Fruit fly (Drosophila melanogaster) whole organism, embryonic: Measurements from ENCODE around the gene qjt.

Experiments used
- Abd-B ChIP-seq: fragments of 200-800 bp; sonication (Bioruptor generic); optimal IDR thresholded peaks from 2 replicates; lab custom pipeline; 2018; ENCODE audit warnings: missing biosample characterization, mild to moderate bottlenecking, missing genetic modification characterization, moderate library complexity
- Aef1 ChIP-seq: fragments of 200-800 bp; sonication (Bioruptor generic); IDR thresholded peaks from 3 replicates; pipeline ENCODE4 v1.3.6; 2022; ENCODE audit warnings: missing biosample characterization, missing genetic modification characterization
- Blimp-1 ChIP-seq: fragments of 200-800 bp; sonication (Bioruptor generic); optimal IDR thresholded peaks from 3 replicates; lab custom pipeline; 2018; ENCODE audit warnings: missing biosample characterization, missing genetic modification characterization, mild to moderate bottlenecking, moderate library complexity, missing genetic modification reagents
- CG11695 ChIP-seq: fragments of 200-800 bp; sonication (Bioruptor generic); IDR thresholded peaks from 3 replicates; pipeline ENCODE4 v1.3.6; 2022; ENCODE audit warnings: missing biosample characterization, missing genetic modification characterization
- CG12071 ChIP-seq: fragments of 200-800 bp; sonication (Bioruptor generic); optimal IDR thresholded peaks from 3 replicates; lab custom pipeline; 2018; ENCODE audit warnings: missing biosample characterization, mild to moderate bottlenecking, missing genetic modification characterization
- CG13894 ChIP-seq: fragments of 200-800 bp; sonication (Bioruptor generic); optimal IDR thresholded peaks from 3 replicates; lab custom pipeline; 2018; ENCODE audit warnings: missing biosample characterization, mild to moderate bottlenecking, missing genetic modification characterization, moderate library complexity
- CG15479 ChIP-seq: fragments of 200-800 bp; sonication (Bioruptor generic); optimal IDR thresholded peaks from 3 replicates; lab custom pipeline; 2019; ENCODE audit warnings: missing biosample characterization, mild to moderate bottlenecking, missing genetic modification characterization, moderate library complexity
- CG2199 ChIP-seq: fragments of 200-800 bp; sonication (Bioruptor generic); IDR thresholded peaks from 3 replicates; pipeline ENCODE4 v1.3.6; 2022; ENCODE audit warnings: missing biosample characterization, missing genetic modification characterization
- CG31224 ChIP-seq: fragments of 200-800 bp; sonication (Bioruptor generic); IDR thresholded peaks from 2 replicates; pipeline ENCODE4 v1.3.6; 2022; ENCODE audit warnings: missing biosample characterization, missing genetic modification characterization
- CG3407 ChIP-seq: fragments of 200-800 bp; sonication (Bioruptor generic); optimal IDR thresholded peaks from 2 replicates; lab custom pipeline; 2018; ENCODE audit warnings: missing biosample characterization, mild to moderate bottlenecking, missing genetic modification characterization
- CG3726 ChIP-seq: fragments of 200-800 bp; sonication (Bioruptor generic); IDR thresholded peaks from 3 replicates; pipeline ENCODE4, ENCODE4 v1.3.6; 2022; ENCODE audit warnings: missing biosample characterization, missing genetic modification characterization
- CG4328 ChIP-seq: fragments of 200-800 bp; sonication (Bioruptor generic); optimal IDR thresholded peaks from 3 replicates; lab custom pipeline; 2017; ENCODE audit warnings: missing biosample characterization, missing genetic modification reagents, missing genetic modification characterization
- CG7745 ChIP-seq: fragments of 200-800 bp; sonication (Bioruptor generic); optimal IDR thresholded peaks from 2 replicates; lab custom pipeline; 2018; ENCODE audit warnings: missing biosample characterization, mild to moderate bottlenecking, missing genetic modification characterization, moderate library complexity
- CG8765 ChIP-seq: fragments of 200-800 bp; sonication (Bioruptor generic); IDR thresholded peaks from 2 replicates; pipeline ENCODE4 v1.3.6; 2022; ENCODE audit warnings: missing biosample characterization, missing genetic modification characterization
- CG9437 ChIP-seq: fragments of 200-800 bp; sonication (Bioruptor generic); optimal IDR thresholded peaks from 2 replicates; lab custom pipeline; 2018; ENCODE audit warnings: missing biosample characterization, mild to moderate bottlenecking, missing genetic modification characterization
- CG9727 ChIP-seq: fragments of 200-800 bp; sonication (Bioruptor generic); optimal IDR thresholded peaks from 3 replicates; lab custom pipeline; 2017; ENCODE audit warnings: missing biosample characterization, mild to moderate bottlenecking, missing genetic modification characterization
- Deaf1 ChIP-seq: fragments of 200-800 bp; optimal IDR thresholded peaks from 3 replicates; lab custom pipeline; 2019; ENCODE audit warnings: missing biosample characterization, mild to moderate bottlenecking, missing genetic modification characterization, moderate library complexity
- Gsc ChIP-seq: fragments of 200-800 bp; sonication (Bioruptor generic); IDR thresholded peaks from 2 replicates; pipeline ENCODE4 v1.3.6; 2022; ENCODE audit warnings: missing biosample characterization, missing genetic modification characterization
- Hey ChIP-seq: fragments of 200-800 bp; sonication (Bioruptor generic); optimal IDR thresholded peaks from 3 replicates; lab custom pipeline; 2018; ENCODE audit warnings: missing biosample characterization, mild to moderate bottlenecking, missing genetic modification characterization
- HmgZ ChIP-seq: fragments of 200-800 bp; sonication (Bioruptor generic); optimal IDR thresholded peaks from 2 replicates; lab custom pipeline; 2018; ENCODE audit warnings: missing biosample characterization, mild to moderate bottlenecking, missing genetic modification characterization
- Hmx ChIP-seq: fragments of 200-800 bp; sonication (Bioruptor generic); optimal IDR thresholded peaks from 2 replicates; lab custom pipeline; 2016; ENCODE audit warnings: missing biosample characterization, missing genetic modification characterization
- Hr39 ChIP-seq: fragments of >200 bp; optimal IDR thresholded peaks from 2 replicates; lab custom pipeline; 2017
- Hr78 ChIP-seq, 2 experiments: fragments of 200-800 bp in 1 of 2; fragments of >200 bp in 1 of 2; sonication (Bioruptor generic) in 1 of 2; optimal IDR thresholded peaks; 2 replicates each; lab custom pipeline; 2017 to 2019; ENCODE audit warnings: missing biosample characterization in 2 of 2, missing genetic modification characterization in 2 of 2, mild to moderate bottlenecking in 1 of 2, moderate library complexity in 1 of 2
- MESR4 ChIP-seq: fragments of 200-800 bp; sonication (Bioruptor generic); optimal IDR thresholded peaks from 2 replicates; lab custom pipeline; 2018; ENCODE audit warnings: missing biosample characterization, mild to moderate bottlenecking, missing genetic modification characterization, moderate library complexity
- Meics ChIP-seq: fragments of 200-800 bp; sonication (Bioruptor generic); optimal IDR thresholded peaks from 2 replicates; lab custom pipeline; 2017; ENCODE audit warnings: missing biosample characterization, mild to moderate bottlenecking, missing genetic modification characterization
- Nf-YB ChIP-seq: fragments of 200-800 bp; sonication (Bioruptor generic); optimal IDR thresholded peaks from 3 replicates; lab custom pipeline; 2019; ENCODE audit warnings: missing biosample characterization, mild to moderate bottlenecking, missing genetic modification characterization, moderate library complexity
- Sry-δ ChIP-seq: fragments of 200-800 bp; sonication (Bioruptor generic); optimal IDR thresholded peaks from 2 replicates; lab custom pipeline; 2016; ENCODE audit warnings: missing biosample characterization, missing genetic modification characterization
- abd-A ChIP-seq: fragments of 200-800 bp; sonication (Bioruptor generic); optimal IDR thresholded peaks from 3 replicates; lab custom pipeline; 2019; ENCODE audit warnings: missing biosample characterization, mild to moderate bottlenecking, missing genetic modification characterization, moderate library complexity
- ap ChIP-seq: fragments of 200-800 bp; sonication (Bioruptor generic); IDR thresholded peaks from 2 replicates; pipeline ENCODE4 v1.3.6; 2022; ENCODE audit warnings: missing biosample characterization, missing genetic modification characterization
- cas ChIP-seq: fragments of 200-800 bp; sonication (Bioruptor generic); IDR thresholded peaks from 2 replicates; pipeline ENCODE4 v1.3.6; 2022; ENCODE audit warnings: missing biosample characterization, missing genetic modification characterization
- cg ChIP-seq: fragments of 200-800 bp; sonication (Bioruptor generic); optimal IDR thresholded peaks from 3 replicates; lab custom pipeline; 2019; ENCODE audit warnings: missing biosample characterization, mild to moderate bottlenecking, missing genetic modification characterization, moderate library complexity
- chn ChIP-seq: fragments of 200-800 bp; sonication (Bioruptor generic); optimal IDR thresholded peaks from 2 replicates; lab custom pipeline; 2016; ENCODE audit warnings: missing biosample characterization, missing genetic modification characterization
- ewg ChIP-seq: fragments of 200-800 bp; sonication (Bioruptor generic); optimal IDR thresholded peaks from 3 replicates; lab custom pipeline; 2017; ENCODE audit warnings: mild to moderate bottlenecking, missing biosample characterization, missing genetic modification reagents, missing genetic modification characterization
- hkb ChIP-seq, 2 experiments: fragments of 200-800 bp in 1 of 2; fragments of >200 bp in 1 of 2; sonication (Bioruptor generic) in 1 of 2; IDR thresholded peaks in 1 of 2; optimal IDR thresholded peaks in 1 of 2; 2 replicates each; pipeline versions ENCODE4 v1.3.6 to Lab custom; 2017 to 2022; ENCODE audit warnings: missing biosample characterization in 1 of 2, missing genetic modification characterization in 1 of 2
- inv ChIP-seq: fragments of 200-800 bp; sonication (Bioruptor generic); IDR thresholded peaks from 2 replicates; pipeline ENCODE4 v1.3.6; 2022; ENCODE audit warnings: missing biosample characterization, missing genetic modification characterization; ENCODE audit not compliant: partially characterized antibody
- ken ChIP-seq: fragments of 200-800 bp; sonication (Bioruptor generic); IDR thresholded peaks from 3 replicates; pipeline ENCODE4 v1.3.6; 2022; ENCODE audit warnings: missing biosample characterization, missing genetic modification characterization
- maf-S ChIP-seq: fragments of 200-800 bp; sonication (Bioruptor generic); optimal IDR thresholded peaks from 2 replicates; lab custom pipeline; 2016; ENCODE audit warnings: missing biosample characterization, missing genetic modification characterization
- mirr ChIP-seq: fragments of 200-800 bp; sonication (Bioruptor generic); optimal IDR thresholded peaks from 3 replicates; lab custom pipeline; 2018; ENCODE audit warnings: missing biosample characterization, mild to moderate bottlenecking, missing genetic modification characterization
- pros ChIP-seq: fragments of 200-800 bp; sonication (Bioruptor generic); optimal IDR thresholded peaks from 3 replicates; lab custom pipeline; 2019; ENCODE audit warnings: missing biosample characterization, mild to moderate bottlenecking, missing genetic modification characterization, moderate library complexity
- scrt ChIP-seq: fragments of 200-800 bp; sonication (Bioruptor generic); optimal IDR thresholded peaks from 2 replicates; lab custom pipeline; 2018; ENCODE audit warnings: missing biosample characterization, mild to moderate bottlenecking, missing genetic modification characterization, moderate library complexity
- sens ChIP-seq: fragments of 200-800 bp; sonication (Bioruptor generic); peaks from one replicate; lab custom pipeline; 2016; ENCODE audit warnings: missing biosample characterization, missing genetic modification characterization
- sqz ChIP-seq: fragments of 200-800 bp; sonication (Bioruptor generic); optimal IDR thresholded peaks from 3 replicates; lab custom pipeline; 2018; ENCODE audit warnings: missing biosample characterization, mild to moderate bottlenecking, missing genetic modification characterization
- tio ChIP-seq: fragments of 200-800 bp; sonication (Bioruptor generic); optimal IDR thresholded peaks from 2 replicates; lab custom pipeline; 2017; ENCODE audit warnings: missing biosample characterization, missing genetic modification characterization, inconsistent platforms
- tll ChIP-seq, 2 experiments: fragments of 200-800 bp in 1 of 2; fragments of >200 bp in 1 of 2; sonication (Bioruptor generic) in 1 of 2; optimal IDR thresholded peaks; 2 replicates each; lab custom pipeline; 2017 to 2019; ENCODE audit warnings: missing biosample characterization in 2 of 2, missing genetic modification characterization in 2 of 2, mild to moderate bottlenecking in 1 of 2, moderate library complexity in 1 of 2
- ttk ChIP-seq: fragments of 200-800 bp; sonication (Bioruptor generic); IDR thresholded peaks from 2 replicates; pipeline ENCODE4 v2.1.2; 2022; ENCODE audit warnings: missing biosample characterization, missing genetic modification characterization
- tx ChIP-seq: fragments of 200-800 bp; sonication (Bioruptor generic); optimal IDR thresholded peaks from 2 replicates; lab custom pipeline; 2016; ENCODE audit warnings: missing biosample characterization, missing genetic modification characterization
- zen ChIP-seq: fragments of 200-800 bp; sonication (Bioruptor generic); optimal IDR thresholded peaks from 3 replicates; lab custom pipeline; 2018; ENCODE audit warnings: missing biosample characterization, mild to moderate bottlenecking, missing genetic modification characterization, moderate library complexity

Gene qjt

DNA sequence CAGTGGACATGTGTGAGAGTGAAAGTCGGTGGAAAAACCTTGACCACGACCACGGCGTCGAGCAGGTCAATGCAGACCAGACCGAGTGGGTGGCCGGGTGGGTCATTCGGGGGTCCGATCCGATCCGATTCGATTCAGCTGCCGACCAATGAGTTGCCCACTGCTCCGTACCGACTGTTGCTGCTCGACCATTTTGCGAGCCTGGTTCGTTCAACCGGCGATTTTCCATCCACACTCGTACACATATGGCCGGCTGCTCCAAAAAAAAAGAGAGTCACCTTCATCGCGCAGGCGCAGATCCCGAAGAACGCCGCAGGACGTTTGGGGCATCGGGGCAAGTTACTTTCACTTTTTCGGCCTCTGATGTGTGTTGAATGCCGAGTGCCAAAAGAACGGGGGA, 34.3 kb upstream of the qjt start:
- peak; percentile 80 for TF ChIP-seq Deaf1 (tag; lab: Kevin White, UChicago)
- TF ChIP-seq ken, result 0 out of 3 replicates have a peak, but pooled peaks have one; percentile 20
- peak; percentile 50 for TF ChIP-seq CG13894 (tag; lab: Kevin White, UChicago)
- peak; percentile 63 for TF ChIP-seq scrt (GFP tag; lab: Kevin White, UChicago)
- TF ChIP-seq CG3407 (GFP tag; lab: Kevin White, UChicago), result no peak
- TF ChIP-seq CG4328, result no peak
- 0 out of 2 replicates have a peak, but pooled peaks have one; percentile 20 for TF ChIP-seq CG31224
- TF ChIP-seq CG8765, result no peak
- TF ChIP-seq ewg (GFP tag; lab: Kevin White, UChicago), result peak; percentile 31

DNA sequence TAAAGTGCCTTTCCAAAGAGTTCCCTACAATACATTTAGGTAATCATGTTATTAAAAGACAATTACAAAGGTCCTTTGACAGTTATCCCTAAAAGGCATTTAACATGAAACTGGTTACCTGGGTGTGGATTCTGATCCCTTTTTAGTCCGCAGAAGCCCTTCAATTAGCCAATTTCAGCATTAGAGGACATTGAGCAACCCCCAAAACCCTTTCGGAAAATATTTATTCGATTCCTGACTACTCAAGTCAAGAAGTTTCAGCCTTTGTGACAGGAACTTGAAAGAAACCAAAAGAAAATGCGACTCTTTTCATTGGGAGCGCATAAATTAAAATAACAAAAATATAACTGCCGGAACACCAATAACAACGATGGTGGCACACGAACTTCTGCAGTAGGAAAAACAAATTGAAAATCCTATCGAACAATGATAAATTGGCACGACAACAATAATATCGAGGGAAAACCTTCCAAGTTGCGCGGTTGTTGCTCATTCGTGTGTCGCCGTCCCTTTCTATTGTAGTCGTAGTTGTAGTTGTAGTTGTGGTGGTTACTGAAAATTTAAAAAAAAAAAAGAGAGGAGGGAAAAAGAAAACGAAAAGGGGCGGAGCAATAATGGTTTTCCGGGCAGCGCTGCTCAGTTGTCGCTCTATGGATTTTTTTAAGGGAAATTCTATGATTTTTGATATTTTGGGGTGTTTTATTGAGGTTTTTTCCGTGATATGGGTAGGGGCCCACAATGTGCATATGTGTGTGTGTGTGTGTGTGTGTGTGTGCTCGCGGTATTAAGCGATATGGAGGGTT, 33.1 kb upstream of the qjt start:
- TF ChIP-seq sens, result peak; percentile 59
- TF ChIP-seq Aef1, result no peak
- peak in 1 of 2 experiments; percentile 75 for TF ChIP-seq tll (GFP tag; optimal IDR thresholded peaks at IDR 0.05; lab: Kevin White, UChicago)
- TF ChIP-seq Hey (tag; lab: Kevin White, UChicago), result no peak
- TF ChIP-seq abd-A (tag; lab: Kevin White, UChicago), result peak; percentile 19
- TF ChIP-seq cg (GFP tag; lab: Kevin White, UChicago), result peak; percentile 61
- TF ChIP-seq sqz (GFP tag; lab: Kevin White, UChicago), result peak; percentile 59
- peak; percentile 38 for TF ChIP-seq zen (tag; lab: Kevin White, UChicago)
- peak; percentile 18 for TF ChIP-seq CG15479 (GFP tag; lab: Kevin White, UChicago)
- peak; percentile 94 for TF ChIP-seq pros (GFP tag; lab: Kevin White, UChicago)
- peak; percentile 6 for TF ChIP-seq Hr39 (lab: Kevin White, UChicago)
- peak; percentile 75; the same call in 2 of the 3 replicates for TF ChIP-seq CG2199 (GFP tag; lab: Robert Waterston, UW)
- peak; percentile 69 for TF ChIP-seq Nf-YB (GFP tag; lab: Kevin White, UChicago)
- no peak for TF ChIP-seq CG9437 (GFP tag; lab: Kevin White, UChicago)
- no peak for TF ChIP-seq CG3726 (GFP tag; lab: Robert Waterston, UW)

DNA sequence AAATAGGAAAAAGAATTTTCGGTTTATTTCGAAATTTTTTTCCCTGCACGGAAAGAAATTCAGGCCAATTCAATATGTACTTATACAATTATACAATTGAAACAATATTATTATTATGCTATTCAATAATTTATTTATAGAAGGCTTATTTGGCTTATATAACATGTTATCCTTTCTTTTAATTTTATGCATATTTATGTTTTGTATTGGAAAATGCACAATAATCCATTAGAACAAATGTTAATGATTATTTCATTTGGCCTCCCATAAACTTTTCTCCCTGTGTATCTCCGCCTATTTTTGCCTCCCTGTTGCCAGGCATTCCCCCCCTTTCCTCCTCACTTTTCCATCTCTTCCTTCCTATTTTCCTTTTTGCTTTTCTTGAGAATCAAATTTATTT, 31.0 kb upstream of the qjt start:
- no peak for TF ChIP-seq CG12071 (GFP tag; lab: Kevin White, UChicago)
- no peak for TF ChIP-seq Gsc (GFP tag; lab: Robert Waterston, UW)
- TF ChIP-seq Blimp-1, result peak; percentile 7
- TF ChIP-seq ap (GFP tag; lab: Robert Waterston, UW), result no peak
- TF ChIP-seq mirr (GFP tag; lab: Kevin White, UChicago), result no peak
- TF ChIP-seq Meics, result peak; percentile 47
- no peak for TF ChIP-seq ttk (GFP tag; lab: Robert Waterston, UW)
- peak; percentile 19 for TF ChIP-seq tio (GFP tag; lab: Kevin White, UChicago)
- TF ChIP-seq maf-S, result no peak
- no peak for TF ChIP-seq inv (GFP tag; lab: Robert Waterston, UW)
- TF ChIP-seq Hr78 (GFP tag; optimal IDR thresholded peaks at IDR 0.05; lab: Kevin White, UChicago), result no peak
- TF ChIP-seq cas (GFP tag; lab: Robert Waterston, UW), result no peak
- peak; percentile 47; the same call in 1 of the 3 replicates for TF ChIP-seq CG11695 (GFP tag; lab: Robert Waterston, UW)
- no peak for TF ChIP-seq Sry-δ
- TF ChIP-seq tx (GFP tag; lab: Kevin White, UChicago), result no peak
- TF ChIP-seq CG9727 (GFP tag; lab: Kevin White, UChicago), result peak; percentile 54
- no peak for TF ChIP-seq chn (GFP tag; lab: Kevin White, UChicago)
- no peak for TF ChIP-seq CG7745
- TF ChIP-seq hkb (optimal IDR thresholded peaks at IDR 0.05; lab: Kevin White, UChicago), result no peak
- TF ChIP-seq hkb (GFP tag; IDR thresholded peaks at IDR 0.05; lab: Robert Waterston, UW), result peak; percentile 26; the same call in 1 of the 2 replicates
- no peak for TF ChIP-seq Hmx
- TF ChIP-seq HmgZ (tag; lab: Kevin White, UChicago), result no peak
- TF ChIP-seq Abd-B (GFP tag; lab: Kevin White, UChicago), result no peak
- TF ChIP-seq MESR4, result no peak
